Worm (Caenorhabditis elegans) whole organism, mixed stage, embryonic: ENCODE results near the gene F59G1.4.

Experiments used
- elt-1 ChIP-seq: sonication (generic microtip); optimal IDR thresholded peaks from 2 replicates; lab custom pipeline; 2017; ENCODE audit warnings: missing genetic modification characterization, mild to moderate bottlenecking, missing compliant biosample characterization, antibody characterized with exemption, moderate library complexity, borderline replicate concordance; ENCODE audit not compliant: insufficient read depth
- elt-3 ChIP-seq: fragments of 150-350 bp; optimal IDR thresholded peaks from 2 replicates; lab custom pipeline; 2014; ENCODE audit warnings: missing biosample characterization, missing genetic modification characterization
- nhr-28 ChIP-seq: fragments of 150-350 bp; optimal IDR thresholded peaks from 2 replicates; lab custom pipeline; 2014; ENCODE audit warnings: missing biosample characterization, missing genetic modification characterization
- ztf-11 ChIP-seq: fragments of 150-350 bp; optimal IDR thresholded peaks from 2 replicates; lab custom pipeline; 2014; ENCODE audit warnings: missing biosample characterization, missing genetic modification characterization

- TF ChIP-seq nhr-28 (no peak), elt-1 (tag; lab: Kevin White, UChicago) (no peak), elt-3 (tag; lab: Kevin White, UChicago) (no peak), ztf-11 (no peak)
Measured at ce11 chrII:5872414-5872813, 23.6 kb upstream of the F59G1.4 start.
